Fruit fly (Drosophila melanogaster) whole organism, embryonic: ENCODE results near the gene CG12010.

Experiments
- Blimp-1 ChIP-seq: fragments of 200-800 bp; sonication (Bioruptor generic); optimal IDR thresholded peaks from 3 replicates; lab custom pipeline; 2018; ENCODE audit warnings: missing biosample characterization, missing genetic modification characterization, mild to moderate bottlenecking, moderate library complexity, missing genetic modification reagents
- CG10267 ChIP-seq: fragments of 200-800 bp; sonication (Bioruptor generic); optimal IDR thresholded peaks from 2 replicates; lab custom pipeline; 2018; ENCODE audit warnings: missing biosample characterization, mild to moderate bottlenecking, missing genetic modification characterization, moderate library complexity
- CG11398 ChIP-seq: fragments of 200-800 bp; sonication (Bioruptor generic); optimal IDR thresholded peaks from 2 replicates; lab custom pipeline; 2016; ENCODE audit warnings: missing biosample characterization, missing genetic modification characterization
- CG12744 ChIP-seq: fragments of 200-800 bp; sonication (Bioruptor generic); optimal IDR thresholded peaks from 2 replicates; lab custom pipeline; 2016; ENCODE audit warnings: missing biosample characterization, missing genetic modification characterization
- CG13123 ChIP-seq: fragments of 200-800 bp; sonication (Bioruptor generic); optimal IDR thresholded peaks from 2 replicates; lab custom pipeline; 2016; ENCODE audit warnings: missing biosample characterization, missing genetic modification characterization
- CG13775 ChIP-seq: fragments of 200-800 bp; sonication (Bioruptor generic); optimal IDR thresholded peaks from 3 replicates; lab custom pipeline; 2017; ENCODE audit warnings: missing biosample characterization, mild to moderate bottlenecking, missing genetic modification characterization
- CG14014 ChIP-seq: fragments of 200-800 bp; sonication (Bioruptor generic); IDR thresholded peaks from 2 replicates; pipeline ENCODE4 v1.3.6; 2022; ENCODE audit warnings: missing biosample characterization, missing genetic modification characterization
- CG14860 ChIP-seq: fragments of 200-800 bp; sonication (Bioruptor generic); IDR thresholded peaks from 3 replicates; pipeline ENCODE4 v1.3.6; 2022; ENCODE audit warnings: missing biosample characterization, missing genetic modification characterization; ENCODE audit not compliant: partially characterized antibody
- CG14965 ChIP-seq: fragments of 200-800 bp; sonication (Bioruptor generic); optimal IDR thresholded peaks from 2 replicates; lab custom pipeline; 2016; ENCODE audit warnings: missing biosample characterization, missing genetic modification characterization, borderline replicate concordance
- CG15514 ChIP-seq: fragments of 200-800 bp; sonication (Bioruptor generic); optimal IDR thresholded peaks from 3 replicates; lab custom pipeline; 2017; ENCODE audit warnings: missing biosample characterization, missing genetic modification characterization, mild to moderate bottlenecking, moderate library complexity, missing genetic modification reagents
- CG15601 ChIP-seq: fragments of 200-800 bp; sonication (Bioruptor generic); optimal IDR thresholded peaks from 3 replicates; lab custom pipeline; 2019; ENCODE audit warnings: missing biosample characterization, mild to moderate bottlenecking, missing genetic modification characterization, moderate library complexity
- CG17186 ChIP-seq: fragments of 200-800 bp; sonication (Bioruptor generic); optimal IDR thresholded peaks from 3 replicates; lab custom pipeline; 2017; ENCODE audit warnings: missing biosample characterization, missing genetic modification reagents, missing genetic modification characterization
- CG17802 ChIP-seq: fragments of 200-800 bp; sonication (Bioruptor generic); optimal IDR thresholded peaks from 2 replicates; lab custom pipeline; 2018; ENCODE audit warnings: missing biosample characterization, mild to moderate bottlenecking, missing genetic modification characterization, moderate library complexity
- CG18011 ChIP-seq: fragments of 200-800 bp; sonication (Bioruptor generic); optimal IDR thresholded peaks from 2 replicates; lab custom pipeline; 2017; ENCODE audit warnings: missing biosample characterization, missing genetic modification characterization, mild to moderate bottlenecking, moderate library complexity, missing genotype
- CG2120 ChIP-seq: fragments of 200-800 bp; sonication (Bioruptor generic); optimal IDR thresholded peaks from 3 replicates; lab custom pipeline; 2016; ENCODE audit warnings: missing biosample characterization, missing genetic modification characterization
- CG2199 ChIP-seq: fragments of 200-800 bp; sonication (Bioruptor generic); IDR thresholded peaks from 3 replicates; pipeline ENCODE4 v1.3.6; 2022; ENCODE audit warnings: missing biosample characterization, missing genetic modification characterization
- CG2712 ChIP-seq: fragments of 200-800 bp; optimal IDR thresholded peaks from 3 replicates; lab custom pipeline; 2019; ENCODE audit warnings: missing biosample characterization, mild to moderate bottlenecking, missing genetic modification characterization, moderate library complexity
- CG3847 ChIP-seq: fragments of 200-800 bp; sonication (Bioruptor generic); IDR thresholded peaks from 2 replicates; pipeline ENCODE4 v1.3.6; 2022; ENCODE audit warnings: missing biosample characterization, missing genetic modification characterization
- CG4707 ChIP-seq: fragments of 200-800 bp; sonication (Bioruptor generic); optimal IDR thresholded peaks from 2 replicates; lab custom pipeline; 2018; ENCODE audit warnings: missing biosample characterization, mild to moderate bottlenecking, missing genetic modification characterization, moderate library complexity
- CG6689 ChIP-seq: fragments of 200-800 bp; sonication (Bioruptor generic); IDR thresholded peaks from 2 replicates; pipeline ENCODE4 v1.3.6; 2022; ENCODE audit warnings: missing biosample characterization, missing genetic modification characterization
- CG8281 ChIP-seq: fragments of 200-800 bp; sonication (Bioruptor generic); optimal IDR thresholded peaks from 2 replicates; lab custom pipeline; 2018; ENCODE audit warnings: missing biosample characterization, mild to moderate bottlenecking, missing genetic modification characterization, moderate library complexity
- D19A ChIP-seq: fragments of 200-800 bp; optimal IDR thresholded peaks from 3 replicates; lab custom pipeline; 2019; ENCODE audit warnings: missing biosample characterization, mild to moderate bottlenecking, missing genetic modification characterization, moderate library complexity
- Dll ChIP-seq: fragments of 200-800 bp; sonication (Bioruptor generic); IDR thresholded peaks from 4 replicates; pipeline ENCODE4 v1.3.6; 2022; ENCODE audit warnings: missing biosample characterization, missing genetic modification characterization; ENCODE audit not compliant: partially characterized antibody
- Hmr ChIP-seq: fragments of 200-800 bp; sonication (Bioruptor generic); optimal IDR thresholded peaks from 3 replicates; lab custom pipeline; 2017; ENCODE audit warnings: mild to moderate bottlenecking, missing biosample characterization, missing genetic modification reagents, missing genetic modification characterization
- Med ChIP-seq: fragments of 200-800 bp; sonication (Bioruptor generic); peaks from one replicate; lab custom pipeline; 2016; ENCODE audit warnings: missing biosample characterization, missing genetic modification characterization, mild to moderate bottlenecking, inconsistent platforms, moderate library complexity
- Mrtf ChIP-seq: fragments of 200-800 bp; sonication (Bioruptor generic); IDR thresholded peaks from 3 replicates; pipeline ENCODE4 v1.3.6; 2022; ENCODE audit warnings: missing biosample characterization, missing genetic modification characterization
- NfI ChIP-seq: fragments of 200-800 bp; sonication (Bioruptor generic); optimal IDR thresholded peaks from 3 replicates; lab custom pipeline; 2018; ENCODE audit warnings: missing biosample characterization, mild to moderate bottlenecking, missing genetic modification characterization, moderate library complexity
- Trl ChIP-seq, 3 experiments: fragments of >200 bp in 2 of 3; fragments of 200-800 bp in 1 of 3; sonication (Bioruptor generic) in 1 of 3; optimal IDR thresholded peaks; 2 replicates in 1 of 3; 3 replicates in 2 of 3; lab custom pipeline; 2016 to 2017; ENCODE audit warnings: missing biosample characterization in 1 of 3, missing genetic modification characterization in 1 of 3
- abd-A ChIP-seq: fragments of 200-800 bp; sonication (Bioruptor generic); optimal IDR thresholded peaks from 3 replicates; lab custom pipeline; 2019; ENCODE audit warnings: missing biosample characterization, mild to moderate bottlenecking, missing genetic modification characterization, moderate library complexity
- bbx ChIP-seq: fragments of 200-800 bp; sonication (Bioruptor generic); IDR thresholded peaks from 2 replicates; pipeline ENCODE4 v1.3.6; 2022; ENCODE audit warnings: missing biosample characterization, missing genetic modification characterization; ENCODE audit not compliant: partially characterized antibody
- chinmo ChIP-seq: fragments of 200-800 bp; sonication (Bioruptor generic); IDR thresholded peaks from 4 replicates; pipeline ENCODE4 v1.3.6; 2022; ENCODE audit warnings: missing biosample characterization, missing genetic modification characterization; ENCODE audit not compliant: partially characterized antibody
- crol ChIP-seq: fragments of 200-800 bp; sonication (Bioruptor generic); IDR thresholded peaks from 2 replicates; pipeline ENCODE4 v1.3.6; 2022; ENCODE audit warnings: missing biosample characterization, missing genetic modification characterization
- cwo ChIP-seq: fragments of 200-800 bp; sonication (Bioruptor generic); optimal IDR thresholded peaks from 3 replicates; lab custom pipeline; 2017; ENCODE audit warnings: missing biosample characterization, missing genetic modification characterization, mild to moderate bottlenecking, moderate library complexity, missing genetic modification reagents
- dysf ChIP-seq: fragments of 200-800 bp; sonication (Bioruptor generic); IDR thresholded peaks from 3 replicates; pipeline ENCODE4 v1.3.6; 2022; ENCODE audit warnings: missing biosample characterization, missing genetic modification characterization
- ewg ChIP-seq: fragments of 200-800 bp; sonication (Bioruptor generic); optimal IDR thresholded peaks from 3 replicates; lab custom pipeline; 2017; ENCODE audit warnings: mild to moderate bottlenecking, missing biosample characterization, missing genetic modification reagents, missing genetic modification characterization
- eyg ChIP-seq: fragments of 200-800 bp; sonication (Bioruptor generic); optimal IDR thresholded peaks from 3 replicates; lab custom pipeline; 2016; ENCODE audit warnings: missing biosample characterization, missing genetic modification characterization
- hbn ChIP-seq: fragments of 200-800 bp; sonication (Bioruptor generic); IDR thresholded peaks from 2 replicates; pipeline ENCODE4 v1.3.6; 2022; ENCODE audit warnings: missing biosample characterization, missing genetic modification characterization; ENCODE audit not compliant: partially characterized antibody
- hth ChIP-seq: fragments of >200 bp; optimal IDR thresholded peaks from 2 replicates; lab custom pipeline; 2017; ENCODE audit warnings: inconsistent platforms
- inv ChIP-seq: fragments of 200-800 bp; sonication (Bioruptor generic); IDR thresholded peaks from 2 replicates; pipeline ENCODE4 v1.3.6; 2022; ENCODE audit warnings: missing biosample characterization, missing genetic modification characterization; ENCODE audit not compliant: partially characterized antibody
- ken ChIP-seq: fragments of 200-800 bp; sonication (Bioruptor generic); IDR thresholded peaks from 3 replicates; pipeline ENCODE4 v1.3.6; 2022; ENCODE audit warnings: missing biosample characterization, missing genetic modification characterization
- peb ChIP-seq: fragments of 200-800 bp; sonication (Bioruptor generic); IDR thresholded peaks from 2 replicates; pipeline ENCODE4 v1.3.6; 2022; ENCODE audit warnings: missing biosample characterization, missing genetic modification characterization
- rib ChIP-seq: fragments of 200-800 bp; sonication (Bioruptor generic); IDR thresholded peaks from 2 replicates; pipeline ENCODE4 v1.3.6; 2022; ENCODE audit warnings: missing biosample characterization, missing genetic modification characterization
- ro ChIP-seq: fragments of 200-800 bp; sonication (Bioruptor generic); IDR thresholded peaks from 2 replicates; pipeline ENCODE4 v1.3.6; 2022; ENCODE audit warnings: missing biosample characterization, missing genetic modification characterization
- sd ChIP-seq: fragments of 200-800 bp; sonication (Bioruptor generic); optimal IDR thresholded peaks from 3 replicates; lab custom pipeline; 2018; ENCODE audit warnings: missing biosample characterization, mild to moderate bottlenecking, missing genetic modification characterization, moderate library complexity
- sens ChIP-seq: fragments of 200-800 bp; sonication (Bioruptor generic); peaks from one replicate; lab custom pipeline; 2016; ENCODE audit warnings: missing biosample characterization, missing genetic modification characterization
- sug ChIP-seq: fragments of 200-800 bp; optimal IDR thresholded peaks from 2 replicates; lab custom pipeline; 2019; ENCODE audit warnings: missing biosample characterization, mild to moderate bottlenecking, missing genetic modification characterization, moderate library complexity
- tin ChIP-seq: fragments of 200-800 bp; sonication (Bioruptor generic); optimal IDR thresholded peaks from 3 replicates; lab custom pipeline; 2016; ENCODE audit warnings: missing biosample characterization, missing genetic modification characterization
- tx ChIP-seq: fragments of 200-800 bp; sonication (Bioruptor generic); optimal IDR thresholded peaks from 2 replicates; lab custom pipeline; 2016; ENCODE audit warnings: missing biosample characterization, missing genetic modification characterization
- zfh1 ChIP-seq: fragments of 200-800 bp; sonication (Bioruptor generic); IDR thresholded peaks from 3 replicates; pipeline ENCODE4 v1.3.6; 2022; ENCODE audit warnings: missing biosample characterization, missing genetic modification characterization

Gene CG12010

dm6 chr3L:3411699-3412098 lies 37.6 kb downstream of the CG12010 start (continued):
- TF ChIP-seq eyg (GFP tag; lab: Kevin White, UChicago) (no peak), Mrtf (GFP tag; lab: Robert Waterston, UW) (no peak), cwo (GFP tag; lab: Kevin White, UChicago) (peak; percentile 42), hth (lab: Kevin White, UChicago) (no peak), CG2712 (tag; lab: Kevin White, UChicago) (peak; percentile 1), bbx (GFP tag; lab: Robert Waterston, UW) (no peak), tin (peak; percentile 8), CG3847 (GFP tag; lab: Robert Waterston, UW) (peak; percentile 51; the same call in 1 of the 2 replicates), CG17186 (GFP tag; lab: Kevin White, UChicago) (no peak), CG14014 (GFP tag; lab: Robert Waterston, UW) (no peak), ken (no peak), CG15514 (GFP tag; lab: Kevin White, UChicago) (peak; percentile 28), CG10267 (tag; lab: Kevin White, UChicago) (no peak), sd (tag; lab: Kevin White, UChicago) (no peak), inv (peak; percentile 52), NfI (no peak), Dll (GFP tag; lab: Robert Waterston, UW) (peak; percentile 67), rib (GFP tag; lab: Robert Waterston, UW) (no peak), CG12744 (GFP tag; lab: Kevin White, UChicago) (no peak), CG6689 (GFP tag; lab: Robert Waterston, UW) (no peak), CG14965 (no peak), crol (GFP tag; lab: Robert Waterston, UW) (no peak), zfh1 (GFP tag; lab: Robert Waterston, UW) (no peak), dysf (GFP tag; lab: Robert Waterston, UW) (peak; percentile 58; the same call in 2 of the 3 replicates), CG11398 (GFP tag; lab: Kevin White, UChicago) (no peak), CG17802 (no peak), ro (GFP tag; lab: Robert Waterston, UW) (no peak), D19A (tag; lab: Kevin White, UChicago) (no peak), ewg (GFP tag; lab: Kevin White, UChicago) (no peak), peb (GFP tag; lab: Robert Waterston, UW) (no peak), CG13123 (GFP tag; lab: Kevin White, UChicago) (no peak), Hmr (GFP tag; lab: Kevin White, UChicago) (peak; percentile 64), CG13775 (GFP tag; lab: Kevin White, UChicago) (peak; percentile 4), CG15601 (tag; lab: Kevin White, UChicago) (no peak), CG18011 (GFP tag; lab: Kevin White, UChicago) (no peak), Trl (optimal IDR thresholded peaks at IDR 0.05; lab: Kevin White, UChicago) (no peak), Trl (GFP tag; optimal IDR thresholded peaks at IDR 0.05; lab: Kevin White, UChicago) (peak; percentile 4), CG4707 (no peak), abd-A (tag; lab: Kevin White, UChicago) (no peak)

dm6 chr3L:3414796-3415568 lies 40.9 kb downstream of the CG12010 start:
- TF ChIP-seq Med (GFP tag; lab: Kevin White, UChicago) (peak; percentile 55), Blimp-1 (GFP tag; lab: Kevin White, UChicago) (peak; percentile 25), tx (GFP tag; lab: Kevin White, UChicago) (no peak), CG8281 (tag; lab: Kevin White, UChicago) (peak; percentile 61), sug (tag; lab: Kevin White, UChicago) (peak; percentile 74), CG14860 (GFP tag; lab: Robert Waterston, UW) (no peak), CG2120 (GFP tag; lab: Kevin White, UChicago) (no peak), CG2199 (GFP tag; lab: Robert Waterston, UW) (0 out of 3 replicates have a peak, but pooled peaks have one; percentile 9), chinmo (GFP tag; lab: Robert Waterston, UW) (0 out of 4 replicates have a peak, but pooled peaks have one; percentile 18), sens (peak; percentile 5), hbn (no peak)
